Worm (Caenorhabditis elegans): ENCODE results near the gene D2096.10.
"Not testable (repeated sequence)": the region's sequence is repeated elsewhere in the genome, so short reads cannot be mapped to it uniquely, and the experiment has no call there.

Gene D2096.10

DNA sequence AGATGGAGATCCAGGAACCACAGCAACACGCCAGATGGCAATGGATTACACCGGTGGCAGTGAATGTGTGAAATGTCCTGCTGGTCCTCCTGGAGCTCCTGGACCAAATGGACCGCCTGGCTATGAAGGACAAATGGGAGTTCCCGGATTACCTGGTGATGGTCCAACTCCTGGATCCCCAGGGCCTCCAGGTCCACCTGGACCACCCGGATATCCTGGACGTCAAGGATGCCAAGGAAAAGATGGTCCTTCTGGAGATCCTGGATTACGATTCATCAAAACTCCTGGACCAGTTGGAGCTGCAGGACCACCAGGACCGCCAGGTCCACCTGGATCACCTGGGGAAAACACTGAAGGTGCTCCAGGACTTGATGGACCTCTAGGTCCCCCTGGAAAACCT, 31.7 kb downstream of the D2096.10 start:
- TF ChIP-seq hmbx-1 (tag; optimal IDR thresholded peaks at IDR 0.05) (no peak), aly-1 (tag; optimal IDR thresholded peaks at IDR 0.05) (no peak), ceh-13 (GFP tag; optimal IDR thresholded peaks at IDR 0.05) (no peak), hnd-1 (tag; optimal IDR thresholded peaks at IDR 0.05) (no peak), hmg-4 (GFP tag; optimal IDR thresholded peaks at IDR 0.05) (no peak), scrt-1 (GFP tag; IDR thresholded peaks at IDR 0.05) (no peak), pes-1 (GFP tag; IDR thresholded peaks at IDR 0.05) (no peak), B0310.2 (tag; optimal IDR thresholded peaks at IDR 0.05) (no peak), flt-1 (GFP tag; IDR thresholded peaks at IDR 0.05) (no peak), tbx-11 (GFP tag; IDR thresholded peaks at IDR 0.05) (no peak), tbx-37 (GFP tag; conservative IDR thresholded peaks at IDR 0.05) (no peak), ceh-36 (tag; optimal IDR thresholded peaks at IDR 0.05) (no peak), ama-1 (optimal IDR thresholded peaks at IDR 0.05) (no peak), F13C5.2 (tag; optimal IDR thresholded peaks at IDR 0.05) (no peak), tra-4 (tag; optimal IDR thresholded peaks at IDR 0.05) (no peak), ets-7 (tag; optimal IDR thresholded peaks at IDR 0.05) (no peak), sea-1 (GFP tag; conservative IDR thresholded peaks at IDR 0.05) (no peak)

- TF ChIP-seq ama-1 (optimal IDR thresholded peaks at IDR 0.05) (no peak), ceh-13 (GFP tag; optimal IDR thresholded peaks at IDR 0.05) (no peak), tbx-11 (GFP tag; IDR thresholded peaks at IDR 0.05) (no peak), hmg-4 (GFP tag; optimal IDR thresholded peaks at IDR 0.05) (no peak), scrt-1 (GFP tag; IDR thresholded peaks at IDR 0.05) (no peak), hnd-1 (tag; optimal IDR thresholded peaks at IDR 0.05) (no peak), flt-1 (GFP tag; IDR thresholded peaks at IDR 0.05) (no peak), F13C5.2 (tag; optimal IDR thresholded peaks at IDR 0.05) (no peak), pes-1 (GFP tag; IDR thresholded peaks at IDR 0.05) (no peak), aly-1 (tag; optimal IDR thresholded peaks at IDR 0.05) (no peak), tbx-37 (GFP tag; conservative IDR thresholded peaks at IDR 0.05) (no peak), ets-7 (tag; optimal IDR thresholded peaks at IDR 0.05) (no peak), hmbx-1 (tag; optimal IDR thresholded peaks at IDR 0.05) (no peak), B0310.2 (tag; optimal IDR thresholded peaks at IDR 0.05) (no peak), ceh-36 (tag; optimal IDR thresholded peaks at IDR 0.05) (no peak), sea-1 (GFP tag; conservative IDR thresholded peaks at IDR 0.05) (no peak), tra-4 (tag; optimal IDR thresholded peaks at IDR 0.05) (no peak)
Measured at ce11 chrIV:8355592-8355991, 33.4 kb downstream of the D2096.10 start, which contains the start of the genes F17E9.2 and col-116. Gene F17E9.2 (plus strand): TSS chrIV:8355892. Gene col-116 (plus strand): TSS chrIV:8355906.

ce11 chrIV:8354572-8354971, 34.5 kb downstream of the D2096.10 start, which contains the start of gene F17E9.3:
Gene F17E9.3 (plus strand): TSS chrIV:8354872.
- TF ChIP-seq B0310.2 (tag; optimal IDR thresholded peaks at IDR 0.05) (no peak), F13C5.2 (tag; optimal IDR thresholded peaks at IDR 0.05) (no peak), scrt-1 (GFP tag; IDR thresholded peaks at IDR 0.05) (no peak), ceh-13 (GFP tag; optimal IDR thresholded peaks at IDR 0.05) (no peak), pes-1 (GFP tag; IDR thresholded peaks at IDR 0.05) (no peak), ceh-36 (tag; optimal IDR thresholded peaks at IDR 0.05) (no peak), ama-1 (optimal IDR thresholded peaks at IDR 0.05) (no peak), hnd-1 (tag; optimal IDR thresholded peaks at IDR 0.05) (no peak), tbx-37 (GFP tag; conservative IDR thresholded peaks at IDR 0.05) (no peak), tbx-11 (GFP tag; IDR thresholded peaks at IDR 0.05) (no peak), hmbx-1 (tag; optimal IDR thresholded peaks at IDR 0.05) (no peak), tra-4 (tag; optimal IDR thresholded peaks at IDR 0.05) (no peak), flt-1 (GFP tag; IDR thresholded peaks at IDR 0.05) (no peak), sea-1 (GFP tag; conservative IDR thresholded peaks at IDR 0.05) (no peak), aly-1 (tag; optimal IDR thresholded peaks at IDR 0.05) (no peak), hmg-4 (GFP tag; optimal IDR thresholded peaks at IDR 0.05) (no peak), ets-7 (tag; optimal IDR thresholded peaks at IDR 0.05) (no peak)

DNA sequence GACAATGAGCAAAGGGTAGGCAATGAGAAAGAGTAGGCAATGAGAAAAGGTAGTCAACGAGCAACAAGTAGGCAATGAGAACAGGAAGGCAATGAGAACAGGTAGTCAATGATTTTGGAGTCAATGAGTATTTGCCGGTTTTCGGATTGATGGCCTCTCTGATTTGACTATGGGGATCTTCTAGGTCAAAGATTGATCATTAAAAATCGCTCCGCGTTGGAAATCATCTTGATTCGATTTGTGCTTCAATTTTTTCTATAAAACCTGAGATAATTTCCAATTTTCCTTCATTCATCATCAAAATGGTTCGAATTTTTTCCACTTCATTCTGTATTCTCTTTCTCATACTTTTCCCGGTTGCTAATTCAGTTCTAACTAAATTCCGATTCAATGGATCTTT, 37.0 kb downstream of the D2096.10 start, which contains the start of gene F17E9.16:
Gene F17E9.16 (plus strand): TSS at position 301 of the 400 bp plus-strand sequence.
- not testable (repeated sequence) for TF ChIP-seq tbx-37 (GFP tag; conservative IDR thresholded peaks at IDR 0.05); flt-1 (GFP tag; IDR thresholded peaks at IDR 0.05); pes-1 (GFP tag; IDR thresholded peaks at IDR 0.05)

DNA sequence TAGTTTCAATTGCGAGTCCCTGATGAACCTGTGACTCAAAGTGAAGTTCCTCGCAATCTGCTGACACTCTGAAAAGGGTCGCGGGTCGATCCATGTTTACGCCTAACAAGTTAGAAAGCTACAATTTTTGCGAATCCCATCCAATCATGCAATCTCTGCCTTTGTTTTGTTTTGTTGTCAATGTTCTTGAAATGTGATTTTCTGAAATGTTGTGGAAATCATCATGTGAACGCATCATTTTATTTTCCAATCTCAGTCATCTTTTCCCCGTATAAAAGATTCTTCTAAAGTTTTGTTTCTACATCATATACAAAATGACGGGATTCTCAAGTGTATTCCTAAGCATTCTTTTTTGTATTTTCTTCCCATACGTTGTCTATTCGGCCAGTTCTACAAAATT, 41.0 kb downstream of the D2096.10 start, which contains the start of gene F17E9.4:
Gene F17E9.4 (plus strand): TSS at position 301 of the 400 bp plus-strand sequence.
- TF ChIP-seq B0310.2 (tag; optimal IDR thresholded peaks at IDR 0.05) (no peak), tbx-11 (GFP tag; IDR thresholded peaks at IDR 0.05) (no peak), tra-4 (tag; optimal IDR thresholded peaks at IDR 0.05) (no peak)

DNA sequence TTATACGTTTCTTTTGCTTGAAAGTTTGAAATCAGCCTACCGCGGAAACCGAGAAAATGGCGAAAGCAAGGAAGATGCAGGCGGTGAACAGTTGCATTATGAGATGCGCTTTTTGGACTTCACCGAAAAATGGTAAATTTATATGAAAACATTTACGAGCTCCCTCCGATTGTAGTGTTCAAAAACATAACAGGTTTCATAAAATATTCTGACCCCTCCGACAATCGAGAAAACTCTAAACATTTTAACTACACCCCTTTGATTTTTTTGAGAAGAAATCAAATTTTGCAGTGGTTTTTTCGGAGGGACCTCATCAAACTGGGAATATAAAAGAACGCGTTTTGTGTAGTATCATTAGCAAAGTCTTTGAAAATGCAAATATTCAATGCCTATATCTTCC, 42.0 kb downstream of the D2096.10 start, which contains the start of the genes F17E9.18 and F17E9.15:
Gene F17E9.18 (minus strand): TSS at position 101 of the 400 bp plus-strand sequence.
Gene F17E9.15 (plus strand): TSS at position 368 of the 400 bp plus-strand sequence.
- no peak for TF ChIP-seq sea-1 (GFP tag; conservative IDR thresholded peaks at IDR 0.05)
- no peak for TF ChIP-seq pes-1 (GFP tag; IDR thresholded peaks at IDR 0.05)

DNA sequence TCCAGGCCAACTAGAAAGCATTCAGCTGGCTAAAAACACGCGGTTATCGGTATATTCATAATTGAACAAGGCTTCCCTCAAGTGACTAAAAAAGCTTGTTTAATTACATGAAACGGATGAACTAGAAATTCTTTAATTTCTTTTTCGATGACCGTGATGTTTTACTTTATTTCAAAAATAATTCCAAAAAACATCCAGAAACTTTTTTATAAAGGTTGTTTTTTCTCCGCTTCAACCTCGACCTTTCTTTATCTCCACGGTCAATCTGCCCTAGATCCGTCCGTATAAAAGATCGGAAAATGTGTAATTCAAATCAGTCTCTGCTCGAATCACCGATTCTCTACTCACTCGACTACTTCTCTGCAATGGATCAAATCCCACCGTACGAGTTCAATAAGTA, 43.5 kb downstream of the D2096.10 start, which contains the start of gene F17E9.5:
Gene F17E9.5 (plus strand): TSS at position 301 of the 400 bp plus-strand sequence.
- TF ChIP-seq hmg-4 (GFP tag; optimal IDR thresholded peaks at IDR 0.05) (no peak), ceh-36 (tag; optimal IDR thresholded peaks at IDR 0.05) (no peak), sea-1 (GFP tag; conservative IDR thresholded peaks at IDR 0.05) (no peak), aly-1 (tag; optimal IDR thresholded peaks at IDR 0.05) (no peak), ceh-13 (GFP tag; optimal IDR thresholded peaks at IDR 0.05) (no peak), scrt-1 (GFP tag; IDR thresholded peaks at IDR 0.05) (no peak), hmbx-1 (tag; optimal IDR thresholded peaks at IDR 0.05) (no peak), hnd-1 (tag; optimal IDR thresholded peaks at IDR 0.05) (no peak), ets-7 (tag; optimal IDR thresholded peaks at IDR 0.05) (no peak), tbx-11 (GFP tag; IDR thresholded peaks at IDR 0.05) (no peak), flt-1 (GFP tag; IDR thresholded peaks at IDR 0.05) (no peak)

ce11 chrIV:8342385-8342784, 46.7 kb downstream of the D2096.10 start, which contains the start of gene lgc-5:
Gene lgc-5 (plus strand): TSS chrIV:8342685.
- TF ChIP-seq scrt-1 (GFP tag; IDR thresholded peaks at IDR 0.05) (no peak), flt-1 (GFP tag; IDR thresholded peaks at IDR 0.05) (no peak), F13C5.2 (tag; optimal IDR thresholded peaks at IDR 0.05) (no peak), tbx-37 (GFP tag; conservative IDR thresholded peaks at IDR 0.05) (no peak), ceh-36 (tag; optimal IDR thresholded peaks at IDR 0.05) (no peak), ama-1 (optimal IDR thresholded peaks at IDR 0.05) (no peak), aly-1 (tag; optimal IDR thresholded peaks at IDR 0.05) (no peak), ceh-13 (GFP tag; optimal IDR thresholded peaks at IDR 0.05) (no peak), B0310.2 (tag; optimal IDR thresholded peaks at IDR 0.05) (no peak), ets-7 (tag; optimal IDR thresholded peaks at IDR 0.05) (no peak)

Data from whole organism, early embryonic.